Worm (Caenorhabditis elegans) whole organism, midembryonic: ENCODE measurements around the gene Y75B7B.1.

ENCODE experiments used
- T22C8.4 ChIP-seq: fragments of 200-800 bp; sonication (Bioruptor generic); IDR thresholded peaks from 2 replicates; pipeline ENCODE4 v1.3.6; 2022; ENCODE audit warnings: missing genetic modification characterization, missing compliant biosample characterization
- flt-1 ChIP-seq: fragments of 200-800 bp; sonication (Bioruptor generic); IDR thresholded peaks from 2 replicates; pipeline ENCODE4 v1.3.6; 2022; ENCODE audit warnings: missing genetic modification characterization, missing compliant biosample characterization
- ref-1 ChIP-seq: fragments of 200-800 bp; sonication (Bioruptor generic); conservative IDR thresholded peaks from 2 replicates; pipeline ENCODE4 v1.3.6; 2022; ENCODE audit warnings: missing genetic modification reagents, missing genetic modification characterization, missing compliant biosample characterization
- tab-1 ChIP-seq: fragments of 200-800 bp; sonication (Bioruptor generic); IDR thresholded peaks from 2 replicates; pipeline ENCODE4 v1.3.6; 2022; ENCODE audit warnings: missing genetic modification characterization, missing compliant biosample characterization
- ztf-23 ChIP-seq: fragments of 200-800 bp; sonication (Bioruptor generic); IDR thresholded peaks from 2 replicates; pipeline ENCODE4 v1.3.6; 2022; ENCODE audit warnings: missing genetic modification reagents, missing genetic modification characterization, missing compliant biosample characterization

DNA sequence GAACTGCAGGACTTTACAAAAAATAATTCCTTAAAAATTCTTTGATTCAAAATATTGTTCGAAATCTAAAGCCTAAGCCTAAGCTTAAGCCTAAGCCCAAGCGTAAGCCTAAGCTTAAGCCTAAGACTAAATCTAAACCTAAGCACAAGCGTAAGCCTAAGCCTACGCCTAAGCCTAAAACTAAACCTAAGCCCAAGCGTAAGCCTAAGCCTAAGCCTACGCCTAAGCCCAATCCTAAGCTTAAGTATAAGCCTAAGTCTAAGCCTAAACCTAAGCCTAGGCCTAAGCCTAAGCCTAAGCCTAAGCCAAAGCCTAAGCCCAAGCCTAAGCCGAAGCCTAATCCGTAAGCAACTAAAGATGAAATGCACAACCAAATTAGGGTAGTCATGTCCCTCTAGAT lies 40.2 kb upstream of the Y75B7B.1 start:
- no peak for TF ChIP-seq flt-1
- TF ChIP-seq T22C8.4 = no peak
- TF ChIP-seq tab-1 (GFP tag; lab: Robert Waterston, UW) = no peak
- TF ChIP-seq ztf-23 = no peak
- TF ChIP-seq ref-1 = no peak
